Fruit fly (Drosophila melanogaster): ENCODE results near the gene CG42764.

The CG42764 gene

DNA sequence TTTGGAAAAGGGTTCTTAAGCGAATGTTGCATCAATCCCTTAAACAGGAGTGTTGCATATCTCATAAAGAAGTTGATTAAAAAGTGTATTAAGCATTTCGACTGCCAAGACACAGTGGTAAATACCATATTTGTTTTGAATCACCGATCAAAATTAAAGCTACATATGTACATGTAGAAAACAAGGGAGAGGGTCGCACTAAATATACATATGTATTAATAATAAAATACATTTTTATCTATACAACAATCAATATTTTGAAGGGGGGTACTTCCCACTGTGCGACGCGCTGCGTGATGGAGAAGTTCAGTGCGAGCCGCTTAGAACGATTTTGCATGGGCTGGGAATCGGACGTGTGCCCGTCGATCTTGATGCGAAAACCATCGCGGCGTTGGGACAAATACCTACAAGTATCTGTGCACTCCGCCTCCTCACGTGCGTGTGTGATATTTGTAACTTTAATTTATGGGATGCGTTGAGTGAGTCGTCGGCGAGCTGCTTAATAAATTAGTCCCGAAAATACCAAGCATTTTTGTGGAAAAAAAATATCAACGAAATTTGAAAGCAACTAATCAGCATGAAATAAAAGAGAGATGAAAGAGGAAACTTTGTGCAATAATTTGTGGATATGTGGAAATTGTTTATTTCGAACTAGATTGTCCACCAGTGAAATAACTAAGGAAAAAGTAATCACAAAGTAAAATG lies 20.9 kb downstream of the CG42764 start:
- TF ChIP-seq h (optimal IDR thresholded peaks at IDR 0.05) (no peak), psq (optimal IDR thresholded peaks at IDR 0.05) (no peak), Myc (optimal IDR thresholded peaks at IDR 0.05) (no peak), Sin3A (optimal IDR thresholded peaks at IDR 0.05) (no peak), ttk (optimal IDR thresholded peaks at IDR 0.05) (no peak), insv (optimal IDR thresholded peaks at IDR 0.05) (no peak)

DNA sequence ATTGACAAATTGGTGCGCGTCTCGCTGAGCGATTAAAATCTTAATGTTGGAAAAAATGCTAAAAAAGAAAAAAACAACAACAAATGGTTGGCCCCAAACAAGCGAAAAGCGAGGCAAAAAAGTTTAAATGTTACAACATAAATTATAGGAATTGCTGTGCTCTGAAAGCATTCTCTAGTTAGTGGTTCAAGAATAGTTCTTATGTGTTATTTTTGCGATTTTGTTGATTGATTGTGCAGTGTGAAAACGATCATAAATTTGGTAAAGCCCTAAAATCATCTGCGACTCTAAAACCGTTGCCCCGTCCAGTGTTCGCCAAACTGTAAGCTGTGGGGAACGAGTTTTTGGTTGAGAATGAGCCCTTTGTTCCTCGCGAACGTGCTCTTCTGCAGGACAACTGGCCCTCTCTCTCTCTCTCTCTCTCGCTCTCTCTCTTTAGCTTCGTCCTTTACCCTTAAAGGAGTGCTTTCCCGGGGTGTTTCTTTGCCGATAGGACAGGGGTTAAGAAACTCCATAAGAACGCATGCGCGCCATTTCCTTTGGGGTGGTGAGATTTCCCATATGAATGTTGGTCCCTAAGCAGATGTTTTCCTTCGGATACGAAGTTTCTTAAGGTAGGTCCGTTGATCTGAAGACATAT lies 23.0 kb downstream of the CG42764 start:
- TF ChIP-seq h (optimal IDR thresholded peaks at IDR 0.05) = no peak
- no peak for TF ChIP-seq Sin3A (optimal IDR thresholded peaks at IDR 0.05)
- no peak for TF ChIP-seq Myc (optimal IDR thresholded peaks at IDR 0.05)

DNA sequence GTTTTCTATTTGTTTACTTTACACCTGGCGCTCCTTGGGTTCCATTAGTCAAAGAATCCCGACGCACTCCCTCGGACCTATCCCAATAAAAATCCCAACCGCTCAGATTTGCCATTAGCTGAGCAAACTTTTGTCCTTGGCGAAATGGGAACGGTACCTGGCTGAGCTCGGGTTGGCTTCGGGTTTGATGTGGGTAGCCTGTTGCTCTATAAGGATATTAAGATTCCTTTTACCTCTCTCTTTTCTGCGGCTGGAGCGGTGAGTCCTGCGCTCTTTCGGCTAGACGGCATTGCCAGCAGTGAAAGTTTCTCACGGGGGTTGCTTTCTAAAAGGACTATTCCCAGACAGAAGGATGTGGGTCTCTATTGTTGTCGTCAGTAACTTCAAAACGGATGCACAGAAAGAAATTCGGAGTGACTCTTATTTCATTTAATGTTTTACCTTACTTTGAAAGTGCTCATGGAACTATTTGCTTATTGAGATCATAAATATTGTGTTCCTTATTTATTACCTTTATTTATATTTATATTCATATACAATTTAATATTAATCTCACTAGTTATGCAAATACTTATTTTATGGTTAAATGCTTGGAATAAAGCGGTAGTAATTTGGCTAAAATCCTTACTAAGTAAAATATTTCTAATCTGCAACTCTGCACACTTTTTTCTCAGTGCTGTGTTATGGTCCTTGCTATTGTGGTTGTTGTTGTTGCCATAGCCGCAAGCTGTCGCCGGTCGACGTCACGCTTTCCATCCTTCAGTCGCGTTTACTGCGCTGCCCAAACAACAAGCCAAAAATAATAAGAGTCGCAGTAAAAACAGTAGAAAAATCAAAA lies 24.0 kb downstream of the CG42764 start, which contains the start of gene CG5910:
Gene CG5910 (plus strand): TSS at position 788 of the 838 bp plus-strand sequence.
- no peak for TF ChIP-seq psq (optimal IDR thresholded peaks at IDR 0.05)
- no peak for TF ChIP-seq Sin3A (optimal IDR thresholded peaks at IDR 0.05)
- no peak for TF ChIP-seq ttk (optimal IDR thresholded peaks at IDR 0.05)
- no peak for TF ChIP-seq h (optimal IDR thresholded peaks at IDR 0.05)

DNA sequence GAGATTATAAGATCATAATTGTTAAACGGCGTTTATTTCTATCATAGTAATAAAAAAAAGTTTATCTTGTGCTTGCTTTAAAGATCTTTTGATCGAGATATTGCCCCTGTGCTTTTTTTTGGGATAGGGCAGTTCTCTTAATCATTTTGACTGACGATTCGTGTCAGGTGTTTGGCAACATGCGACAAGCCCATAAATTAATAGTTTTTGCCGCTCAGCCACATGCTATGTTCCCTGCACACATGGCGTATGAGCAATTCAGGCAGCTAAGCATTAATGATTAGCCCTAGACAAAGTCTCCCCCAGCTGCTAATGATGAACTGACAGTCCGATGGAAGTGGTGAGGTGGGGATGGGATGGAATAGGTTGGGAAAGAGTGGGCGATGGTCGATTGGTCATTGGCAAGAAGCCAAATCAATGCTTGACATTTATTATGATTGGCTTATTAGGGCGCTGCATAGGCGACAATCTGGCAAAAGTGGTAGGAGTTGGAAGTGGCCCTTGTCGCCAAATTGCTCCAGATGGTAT lies 24.9 kb downstream of the CG42764 start:
- no peak for TF ChIP-seq psq (optimal IDR thresholded peaks at IDR 0.05)
- no peak for TF ChIP-seq h (optimal IDR thresholded peaks at IDR 0.05)
- TF ChIP-seq Myc (optimal IDR thresholded peaks at IDR 0.05) = no peak
- TF ChIP-seq ttk (optimal IDR thresholded peaks at IDR 0.05) = no peak
- no peak for TF ChIP-seq insv (optimal IDR thresholded peaks at IDR 0.05)
- TF ChIP-seq Sin3A (optimal IDR thresholded peaks at IDR 0.05) = no peak

DNA sequence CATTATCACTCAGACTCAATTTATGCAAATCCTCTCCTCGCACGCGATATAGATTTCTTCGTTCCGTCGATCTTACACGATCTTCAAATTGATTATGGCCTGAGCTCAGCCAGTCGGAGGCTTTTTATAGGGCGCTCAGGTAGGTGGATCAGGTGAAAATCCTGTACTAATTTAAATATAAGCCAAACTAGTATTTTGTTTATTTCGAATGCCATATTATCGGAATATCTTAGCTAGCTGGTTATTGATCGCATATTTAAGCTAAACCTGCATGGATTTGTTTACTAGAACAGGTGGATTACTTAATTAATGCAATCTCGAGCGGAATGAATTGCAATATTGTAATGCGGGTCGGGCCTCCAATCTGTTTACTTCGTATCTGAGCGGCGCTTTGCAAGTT lies 26.1 kb downstream of the CG42764 start, which contains the start of gene Hpd:
Gene Hpd (minus strand): TSS at position 101 of the 400 bp plus-strand sequence.
- TF ChIP-seq ttk (optimal IDR thresholded peaks at IDR 0.05) = no peak
- TF ChIP-seq Sin3A (optimal IDR thresholded peaks at IDR 0.05) = no peak
- TF ChIP-seq Myc (optimal IDR thresholded peaks at IDR 0.05) = no peak
- TF ChIP-seq h (optimal IDR thresholded peaks at IDR 0.05) = no peak
- TF ChIP-seq psq (optimal IDR thresholded peaks at IDR 0.05) = no peak
- no peak for TF ChIP-seq insv (optimal IDR thresholded peaks at IDR 0.05)

DNA sequence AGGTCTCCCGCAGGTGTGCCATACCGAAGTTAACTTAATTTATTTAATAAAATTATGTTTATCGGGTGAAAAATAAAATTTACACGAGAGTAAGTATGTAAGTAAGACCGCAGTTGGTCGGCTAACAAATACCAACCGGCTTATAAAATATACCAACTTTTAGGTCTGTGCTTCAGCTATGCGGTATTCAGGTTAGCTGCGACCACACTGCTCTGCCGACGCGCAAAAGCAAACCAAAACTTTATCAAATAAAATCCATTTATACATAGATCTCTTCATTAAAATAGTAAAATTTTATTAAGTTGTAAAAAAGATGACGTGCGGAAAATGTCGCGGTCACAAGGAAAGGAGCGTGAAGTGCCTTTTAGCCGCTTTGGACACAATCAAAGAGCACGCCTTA lies 29.8 kb downstream of the CG42764 start, which contains the start of the genes mRpL15 and CtIP:
Gene mRpL15 (minus strand): TSS at position 141 of the 400 bp plus-strand sequence.
Gene CtIP (plus strand): TSS at position 182 of the 400 bp plus-strand sequence.
- no peak for TF ChIP-seq Sin3A (optimal IDR thresholded peaks at IDR 0.05)
- TF ChIP-seq h (optimal IDR thresholded peaks at IDR 0.05) = no peak
- no peak for TF ChIP-seq ttk (optimal IDR thresholded peaks at IDR 0.05)
- TF ChIP-seq psq (optimal IDR thresholded peaks at IDR 0.05) = no peak
- no peak for TF ChIP-seq insv (optimal IDR thresholded peaks at IDR 0.05)
- TF ChIP-seq Myc (optimal IDR thresholded peaks at IDR 0.05) = no peak

DNA sequence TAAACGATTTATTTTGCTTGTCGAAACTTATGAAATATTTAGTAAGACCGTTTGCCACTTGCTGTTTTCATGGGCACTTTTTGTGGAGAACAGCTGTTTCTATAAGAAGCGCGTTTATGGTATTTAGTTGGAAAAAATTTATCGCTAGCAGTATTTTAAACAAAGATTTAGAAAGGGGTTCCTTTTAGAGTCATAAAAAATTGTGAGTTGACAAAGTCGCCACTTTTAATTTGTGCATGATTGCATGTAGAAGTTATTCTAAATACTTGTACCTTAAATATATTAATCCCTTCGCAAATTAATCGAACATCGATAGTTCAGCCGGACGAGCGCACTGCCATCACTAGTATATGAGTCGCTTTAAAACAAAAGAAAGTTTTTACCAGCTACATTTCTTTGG lies 33.5 kb downstream of the CG42764 start, which contains the start of the genes Las and Psn:
Gene Las (minus strand): TSS at position 65 of the 400 bp plus-strand sequence.
Gene Psn (plus strand): TSS at position 172 of the 400 bp plus-strand sequence.
- no peak for TF ChIP-seq insv (optimal IDR thresholded peaks at IDR 0.05)
- TF ChIP-seq Myc (optimal IDR thresholded peaks at IDR 0.05) = no peak
- no peak for TF ChIP-seq Sin3A (optimal IDR thresholded peaks at IDR 0.05)

DNA sequence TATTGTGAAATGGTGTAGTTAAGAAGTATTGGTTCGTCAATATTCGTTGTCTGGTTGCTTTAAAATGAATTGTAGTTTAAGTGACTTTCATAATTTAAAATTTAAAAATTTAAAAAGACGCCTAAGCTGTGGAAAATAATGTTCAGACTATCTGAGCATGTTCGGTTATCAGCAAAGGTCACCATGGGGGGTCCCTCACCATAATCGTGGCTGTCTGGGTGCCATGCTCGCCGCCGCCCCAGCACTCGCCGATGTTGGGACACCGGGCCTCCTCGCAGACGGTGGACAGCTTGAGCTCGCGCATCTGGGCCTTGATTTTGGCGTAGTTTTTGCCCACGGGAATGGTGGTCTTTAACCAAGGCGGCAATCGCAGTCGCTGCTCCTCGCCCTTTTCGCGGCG lies 34.2 kb downstream of the CG42764 start:
- TF ChIP-seq Sin3A (optimal IDR thresholded peaks at IDR 0.05) (no peak), psq (optimal IDR thresholded peaks at IDR 0.05) (no peak)

DNA sequence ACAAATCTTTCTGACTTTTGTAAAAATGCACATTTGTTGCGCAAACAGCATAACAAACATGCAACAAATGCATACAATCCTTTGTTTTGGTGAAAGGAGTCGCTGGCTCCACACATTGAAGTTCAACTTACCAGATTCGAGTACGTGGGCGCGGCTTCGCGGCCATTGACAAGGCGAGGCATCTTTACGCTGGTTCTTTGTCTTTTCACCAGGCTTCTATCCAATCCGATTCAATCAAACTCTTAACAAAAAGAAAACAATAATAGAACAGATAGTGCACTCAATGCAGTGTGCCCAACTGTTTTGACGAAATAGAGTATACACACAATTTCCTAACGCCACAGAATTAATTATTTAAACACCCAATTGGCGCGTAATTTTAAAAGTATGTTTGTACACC lies 35.7 kb downstream of the CG42764 start, which contains the start of gene CG5262:
Gene CG5262 (minus strand): TSS at position 294 of the 400 bp plus-strand sequence.
- TF ChIP-seq psq (optimal IDR thresholded peaks at IDR 0.05) = no peak
- TF ChIP-seq insv (optimal IDR thresholded peaks at IDR 0.05) = no peak
- no peak for TF ChIP-seq ttk (optimal IDR thresholded peaks at IDR 0.05)
- no peak for TF ChIP-seq Myc (optimal IDR thresholded peaks at IDR 0.05)
- no peak for TF ChIP-seq h (optimal IDR thresholded peaks at IDR 0.05)
- TF ChIP-seq Sin3A (optimal IDR thresholded peaks at IDR 0.05) = no peak

DNA sequence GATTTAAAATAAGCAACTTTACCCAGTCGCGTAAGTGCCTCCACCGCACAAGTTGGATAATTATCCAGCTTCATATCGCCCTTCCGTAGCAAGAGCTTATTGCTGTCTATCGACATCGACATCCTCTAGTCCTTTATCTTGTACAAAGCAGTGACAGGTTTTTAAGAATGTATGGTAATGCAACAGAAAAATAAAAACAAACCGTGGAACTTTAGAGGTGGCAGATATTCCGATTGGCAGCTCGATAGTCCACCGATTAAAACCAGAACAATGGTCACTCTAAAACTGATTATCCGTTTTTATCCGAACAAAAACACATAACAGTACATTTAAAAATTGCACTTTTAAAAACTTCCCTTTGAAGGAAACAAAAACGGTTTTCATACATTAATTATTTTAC lies 38.4 kb downstream of the CG42764 start, which contains the start of gene CG5274:
Gene CG5274 (minus strand): TSS at position 218 of the 400 bp plus-strand sequence.
- no peak for TF ChIP-seq Myc (optimal IDR thresholded peaks at IDR 0.05)
- no peak for TF ChIP-seq psq (optimal IDR thresholded peaks at IDR 0.05)
- no peak for TF ChIP-seq insv (optimal IDR thresholded peaks at IDR 0.05)
- no peak for TF ChIP-seq Sin3A (optimal IDR thresholded peaks at IDR 0.05)
- no peak for TF ChIP-seq h (optimal IDR thresholded peaks at IDR 0.05)

DNA sequence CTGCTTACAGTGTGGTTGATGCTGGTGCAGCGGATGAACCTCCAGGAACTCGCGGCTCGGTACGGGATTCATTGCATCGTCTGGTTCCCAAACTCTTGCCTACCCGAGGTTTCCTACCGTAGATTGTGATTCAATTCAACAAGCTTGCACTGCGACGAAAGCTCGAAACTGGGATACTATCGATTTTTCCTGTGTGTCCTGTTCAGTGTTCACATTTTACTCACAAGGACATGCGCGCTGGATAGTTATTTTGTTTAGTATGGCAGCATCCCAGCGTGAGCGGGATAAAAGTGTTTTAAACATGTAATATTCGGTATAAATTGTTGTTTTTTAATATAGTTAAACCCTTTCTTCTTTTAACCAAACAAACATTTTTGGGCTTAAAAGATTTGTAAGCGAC lies 40.0 kb downstream of the CG42764 start, which contains the start of gene CG5282:
Gene CG5282 (minus strand): TSS at position 184 of the 400 bp plus-strand sequence.
- TF ChIP-seq psq (optimal IDR thresholded peaks at IDR 0.05) = no peak
- no peak for TF ChIP-seq Myc (optimal IDR thresholded peaks at IDR 0.05)
- no peak for TF ChIP-seq h (optimal IDR thresholded peaks at IDR 0.05)
- TF ChIP-seq Sin3A (optimal IDR thresholded peaks at IDR 0.05) = no peak
- TF ChIP-seq insv (optimal IDR thresholded peaks at IDR 0.05) = no peak
- no peak for TF ChIP-seq ttk (optimal IDR thresholded peaks at IDR 0.05)

All from Kc167 (cell line).